Fruit fly (Drosophila melanogaster) whole organism, embryonic: ENCODE results near the gene Vps53.

Source experiments
- CG10959 ChIP-seq: fragments of 200-800 bp; sonication (Bioruptor generic); IDR thresholded peaks from 2 replicates; pipeline ENCODE4 v1.3.6; 2022; ENCODE audit warnings: missing biosample characterization, missing genetic modification characterization
- CG11504 ChIP-seq: fragments of 200-800 bp; sonication (Bioruptor generic); optimal IDR thresholded peaks from 3 replicates; lab custom pipeline; 2019; ENCODE audit warnings: missing biosample characterization, mild to moderate bottlenecking, missing genetic modification characterization, moderate library complexity
- CG12391 ChIP-seq: fragments of 200-800 bp; sonication (Bioruptor generic); optimal IDR thresholded peaks from 3 replicates; lab custom pipeline; 2018; ENCODE audit warnings: missing biosample characterization, mild to moderate bottlenecking, missing genetic modification characterization, moderate library complexity
- CG14050 ChIP-seq: fragments of 200-800 bp; sonication (Bioruptor generic); IDR thresholded peaks from 3 replicates; pipeline ENCODE4 v1.3.6; 2022; ENCODE audit warnings: missing biosample characterization, missing genetic modification characterization
- CG1529 ChIP-seq: fragments of 200-800 bp; sonication (Bioruptor generic); optimal IDR thresholded peaks from 3 replicates; lab custom pipeline; 2018; ENCODE audit warnings: missing biosample characterization, missing genetic modification characterization
- CG15479 ChIP-seq: fragments of 200-800 bp; sonication (Bioruptor generic); optimal IDR thresholded peaks from 3 replicates; lab custom pipeline; 2019; ENCODE audit warnings: missing biosample characterization, mild to moderate bottlenecking, missing genetic modification characterization, moderate library complexity
- CG16813 ChIP-seq: fragments of 200-800 bp; sonication (Bioruptor generic); IDR thresholded peaks from 3 replicates; pipeline ENCODE4 v1.3.6; 2022; ENCODE audit warnings: missing biosample characterization, missing genetic modification characterization; ENCODE audit not compliant: partially characterized antibody
- CG2875 ChIP-seq: fragments of 200-800 bp; sonication (Bioruptor generic); optimal IDR thresholded peaks from 2 replicates; lab custom pipeline; 2017; ENCODE audit warnings: missing biosample characterization, mild to moderate bottlenecking, missing genetic modification characterization, missing genetic modification reagents
- CG34224 ChIP-seq: fragments of 200-800 bp; sonication (Bioruptor generic); IDR thresholded peaks from 3 replicates; pipeline ENCODE4 v1.3.6; 2022; ENCODE audit warnings: missing biosample characterization, missing genetic modification characterization; ENCODE audit not compliant: partially characterized antibody
- CG6813 ChIP-seq: fragments of 200-800 bp; sonication (Bioruptor generic); optimal IDR thresholded peaks from 2 replicates; lab custom pipeline; 2017; ENCODE audit warnings: missing biosample characterization, missing genetic modification characterization, mild to moderate bottlenecking, moderate library complexity, missing genetic modification reagents
- Chrac-16 ChIP-seq: fragments of 200-800 bp; sonication (Bioruptor generic); optimal IDR thresholded peaks from 3 replicates; lab custom pipeline; 2016; ENCODE audit warnings: missing biosample characterization, missing genetic modification characterization
- D ChIP-seq, 2 experiments: fragments of 200-800 bp in 1 of 2; fragments of >200 bp in 1 of 2; sonication (Bioruptor generic) in 1 of 2; optimal IDR thresholded peaks; 2 replicates in 1 of 2; 3 replicates in 1 of 2; lab custom pipeline; 2017; ENCODE audit warnings: mild to moderate bottlenecking in 1 of 2, missing biosample characterization in 1 of 2, missing genetic modification characterization in 1 of 2, missing genetic modification reagents in 1 of 2
- D19A ChIP-seq: fragments of 200-800 bp; optimal IDR thresholded peaks from 3 replicates; lab custom pipeline; 2019; ENCODE audit warnings: missing biosample characterization, mild to moderate bottlenecking, missing genetic modification characterization, moderate library complexity
- E2f2 ChIP-seq: fragments of 200-800 bp; sonication (Bioruptor generic); IDR thresholded peaks from 2 replicates; pipeline ENCODE4 v1.3.6; 2022; ENCODE audit warnings: missing biosample characterization, missing genetic modification characterization
- Fer2 ChIP-seq: fragments of 200-800 bp; sonication (Bioruptor generic); optimal IDR thresholded peaks from 2 replicates; lab custom pipeline; 2018; ENCODE audit warnings: missing biosample characterization, mild to moderate bottlenecking, missing genetic modification characterization, moderate library complexity
- Kr ChIP-seq: fragments of 200-800 bp; sonication (Bioruptor generic); optimal IDR thresholded peaks from 2 replicates; lab custom pipeline; 2017; ENCODE audit warnings: missing biosample characterization, mild to moderate bottlenecking, missing genetic modification characterization
- MESR4 ChIP-seq: fragments of 200-800 bp; sonication (Bioruptor generic); optimal IDR thresholded peaks from 2 replicates; lab custom pipeline; 2018; ENCODE audit warnings: missing biosample characterization, mild to moderate bottlenecking, missing genetic modification characterization, moderate library complexity
- Med ChIP-seq: fragments of 200-800 bp; sonication (Bioruptor generic); peaks from one replicate; lab custom pipeline; 2016; ENCODE audit warnings: missing biosample characterization, missing genetic modification characterization, mild to moderate bottlenecking, inconsistent platforms, moderate library complexity
- Mrtf ChIP-seq: fragments of 200-800 bp; sonication (Bioruptor generic); IDR thresholded peaks from 3 replicates; pipeline ENCODE4 v1.3.6; 2022; ENCODE audit warnings: missing biosample characterization, missing genetic modification characterization
- Optix ChIP-seq: fragments of 200-800 bp; sonication (Bioruptor generic); IDR thresholded peaks from 3 replicates; pipeline ENCODE4 v1.3.6; 2022; ENCODE audit warnings: missing biosample characterization, missing genetic modification characterization
- Ravus ChIP-seq: fragments of 200-800 bp; sonication (Bioruptor generic); IDR thresholded peaks from 2 replicates; pipeline ENCODE4 v1.3.6; 2022; ENCODE audit warnings: missing biosample characterization, missing genetic modification characterization
- Six4 ChIP-seq: fragments of 200-800 bp; sonication (Bioruptor generic); optimal IDR thresholded peaks from 2 replicates; lab custom pipeline; 2016; ENCODE audit warnings: missing biosample characterization, missing genetic modification characterization
- ac ChIP-seq: fragments of 200-800 bp; sonication (Bioruptor generic); optimal IDR thresholded peaks from 3 replicates; lab custom pipeline; 2017; ENCODE audit warnings: missing biosample characterization, mild to moderate bottlenecking, missing genetic modification characterization
- amos ChIP-seq: fragments of 200-800 bp; sonication (Bioruptor generic); IDR thresholded peaks from 2 replicates; pipeline ENCODE4 v1.3.6; 2022; ENCODE audit warnings: missing biosample characterization, missing genetic modification characterization; ENCODE audit not compliant: partially characterized antibody
- bcd ChIP-seq: fragments of 200-800 bp; sonication (Bioruptor generic); optimal IDR thresholded peaks from 2 replicates; lab custom pipeline; 2017; ENCODE audit warnings: missing biosample characterization, mild to moderate bottlenecking, missing genetic modification characterization
- bsh ChIP-seq, 2 experiments: fragments of 200-800 bp; sonication (Bioruptor generic); optimal IDR thresholded peaks; 2 replicates each; lab custom pipeline; 2017 to 2018; ENCODE audit warnings: mild to moderate bottlenecking in 2 of 2, missing biosample characterization in 2 of 2, missing genetic modification characterization in 2 of 2, moderate library complexity in 1 of 2
- cad ChIP-seq: fragments of >200 bp; optimal IDR thresholded peaks from 2 replicates; lab custom pipeline; 2017; ENCODE audit warnings: missing biosample characterization, missing genetic modification characterization
- da ChIP-seq: fragments of 200-800 bp; sonication (Bioruptor generic); optimal IDR thresholded peaks from 2 replicates; lab custom pipeline; 2016; ENCODE audit warnings: missing biosample characterization, missing genetic modification characterization
- dimm ChIP-seq: fragments of 200-800 bp; sonication (Bioruptor generic); IDR thresholded peaks from 2 replicates; pipeline ENCODE4 v1.3.6; 2022; ENCODE audit warnings: missing biosample characterization, missing genetic modification characterization
- ems ChIP-seq: fragments of 200-800 bp; sonication (Bioruptor generic); optimal IDR thresholded peaks from 3 replicates; lab custom pipeline; 2016; ENCODE audit warnings: missing biosample characterization, missing genetic modification characterization
- ewg ChIP-seq: fragments of 200-800 bp; sonication (Bioruptor generic); optimal IDR thresholded peaks from 3 replicates; lab custom pipeline; 2017; ENCODE audit warnings: mild to moderate bottlenecking, missing biosample characterization, missing genetic modification reagents, missing genetic modification characterization
- fd96Cb ChIP-seq: fragments of 200-800 bp; sonication (Bioruptor generic); optimal IDR thresholded peaks from 2 replicates; lab custom pipeline; 2018; ENCODE audit warnings: missing biosample characterization, mild to moderate bottlenecking, missing genetic modification characterization, moderate library complexity
- ftz-f1 ChIP-seq: fragments of 200-800 bp; sonication (Bioruptor generic); optimal IDR thresholded peaks from 2 replicates; lab custom pipeline; 2016; ENCODE audit warnings: missing biosample characterization, missing genetic modification characterization
- gt ChIP-seq: fragments of 200-800 bp; sonication (Bioruptor generic); IDR thresholded peaks from 2 replicates; pipeline ENCODE4 v1.3.6; 2022; ENCODE audit warnings: missing biosample characterization, missing genetic modification characterization
- kni ChIP-seq: fragments of 200-800 bp; sonication (Bioruptor generic); optimal IDR thresholded peaks from 3 replicates; lab custom pipeline; 2017; ENCODE audit warnings: mild to moderate bottlenecking, missing biosample characterization, missing genetic modification reagents, missing genetic modification characterization
- knrl ChIP-seq: fragments of 200-800 bp; sonication (Bioruptor generic); IDR thresholded peaks from 3 replicates; pipeline ENCODE4 v1.3.6; 2022; ENCODE audit warnings: missing biosample characterization, missing genetic modification characterization; ENCODE audit not compliant: partially characterized antibody
- p53 ChIP-seq: fragments of 200-800 bp; sonication (Bioruptor generic); optimal IDR thresholded peaks from 2 replicates; lab custom pipeline; 2016; ENCODE audit warnings: missing biosample characterization, missing genetic modification characterization
- pan ChIP-seq, 4 experiments: fragments of >200 bp in 3 of 4; fragments of 200-800 bp in 1 of 4; sonication (Bioruptor generic) in 1 of 4; optimal IDR thresholded peaks in 3 of 4; IDR thresholded peaks in 1 of 4; 2 replicates each; pipeline versions ENCODE4 v1.3.6 to Lab custom; 2017 to 2022; ENCODE audit warnings: missing biosample characterization in 2 of 4, missing genetic modification characterization in 2 of 4, mixed read lengths in 1 of 4
- peb ChIP-seq: fragments of 200-800 bp; sonication (Bioruptor generic); IDR thresholded peaks from 2 replicates; pipeline ENCODE4 v1.3.6; 2022; ENCODE audit warnings: missing biosample characterization, missing genetic modification characterization
- pros ChIP-seq: fragments of 200-800 bp; sonication (Bioruptor generic); optimal IDR thresholded peaks from 3 replicates; lab custom pipeline; 2019; ENCODE audit warnings: missing biosample characterization, mild to moderate bottlenecking, missing genetic modification characterization, moderate library complexity
- salm ChIP-seq: fragments of 200-800 bp; sonication (Bioruptor generic); optimal IDR thresholded peaks from 2 replicates; lab custom pipeline; 2018; ENCODE audit warnings: missing biosample characterization, mild to moderate bottlenecking, missing genetic modification characterization
- sisA ChIP-seq: fragments of 200-800 bp; sonication (Bioruptor generic); IDR thresholded peaks from 2 replicates; pipeline ENCODE4 v1.3.6; 2022; ENCODE audit warnings: missing biosample characterization, missing genetic modification characterization
- tll ChIP-seq, 2 experiments: fragments of 200-800 bp in 1 of 2; fragments of >200 bp in 1 of 2; sonication (Bioruptor generic) in 1 of 2; optimal IDR thresholded peaks; 2 replicates each; lab custom pipeline; 2017 to 2019; ENCODE audit warnings: missing biosample characterization in 2 of 2, missing genetic modification characterization in 2 of 2, mild to moderate bottlenecking in 1 of 2, moderate library complexity in 1 of 2
- twi ChIP-seq: fragments of 200-800 bp; optimal IDR thresholded peaks from 2 replicates; lab custom pipeline; 2019; ENCODE audit warnings: missing biosample characterization, mild to moderate bottlenecking, missing genetic modification characterization, moderate library complexity
- zen ChIP-seq: fragments of 200-800 bp; sonication (Bioruptor generic); optimal IDR thresholded peaks from 3 replicates; lab custom pipeline; 2018; ENCODE audit warnings: missing biosample characterization, mild to moderate bottlenecking, missing genetic modification characterization, moderate library complexity
- zfh2 ChIP-seq: fragments of 200-800 bp; sonication (Bioruptor generic); optimal IDR thresholded peaks from 2 replicates; lab custom pipeline; 2016; ENCODE audit warnings: missing biosample characterization, missing genetic modification characterization

The Vps53 gene

DNA sequence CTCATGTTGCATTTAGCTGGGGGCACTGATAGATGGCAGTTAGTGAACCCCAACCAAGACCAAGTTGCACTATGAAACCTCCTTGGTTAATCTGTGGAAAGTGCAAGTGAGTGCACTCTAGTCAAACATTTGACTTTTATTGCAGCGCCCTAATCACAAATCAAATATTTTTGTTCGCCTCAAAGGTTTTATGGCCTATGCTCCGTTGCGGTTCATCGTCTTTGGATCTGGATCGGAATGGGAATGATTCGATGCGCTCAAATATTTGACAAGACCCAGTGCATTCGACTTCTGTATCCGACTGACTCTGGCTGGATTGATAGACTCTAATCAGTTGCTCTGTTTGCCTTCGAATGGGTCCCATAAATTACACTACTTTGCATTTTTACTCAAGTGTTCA lies 20.9 kb downstream of the Vps53 start (continued):
- TF ChIP-seq Med = peak; percentile 5
- no peak for TF ChIP-seq amos (GFP tag; lab: Robert Waterston, UW)
- TF ChIP-seq MESR4 (GFP tag; lab: Kevin White, UChicago) = no peak
- peak; percentile 54 for TF ChIP-seq Kr (GFP tag; lab: Kevin White, UChicago)
- TF ChIP-seq knrl (GFP tag; lab: Robert Waterston, UW) = no peak
- TF ChIP-seq CG16813 = no peak
- peak; percentile 44 for TF ChIP-seq CG6813 (GFP tag; lab: Kevin White, UChicago)
- TF ChIP-seq CG10959 (GFP tag; lab: Robert Waterston, UW) = no peak
- TF ChIP-seq Mrtf (GFP tag; lab: Robert Waterston, UW) = no peak
- no peak for TF ChIP-seq ewg (GFP tag; lab: Kevin White, UChicago)
- peak; percentile 37 for TF ChIP-seq D19A (tag; lab: Kevin White, UChicago)
- TF ChIP-seq dimm (GFP tag; lab: Robert Waterston, UW) = no peak
- no peak for TF ChIP-seq gt (GFP tag; lab: Robert Waterston, UW)
- no peak for TF ChIP-seq bsh (GFP tag; optimal IDR thresholded peaks at IDR 0.05; lab: Kevin White, UChicago)
- no peak for TF ChIP-seq Fer2 (tag; lab: Kevin White, UChicago)
- TF ChIP-seq fd96Cb = no peak

DNA sequence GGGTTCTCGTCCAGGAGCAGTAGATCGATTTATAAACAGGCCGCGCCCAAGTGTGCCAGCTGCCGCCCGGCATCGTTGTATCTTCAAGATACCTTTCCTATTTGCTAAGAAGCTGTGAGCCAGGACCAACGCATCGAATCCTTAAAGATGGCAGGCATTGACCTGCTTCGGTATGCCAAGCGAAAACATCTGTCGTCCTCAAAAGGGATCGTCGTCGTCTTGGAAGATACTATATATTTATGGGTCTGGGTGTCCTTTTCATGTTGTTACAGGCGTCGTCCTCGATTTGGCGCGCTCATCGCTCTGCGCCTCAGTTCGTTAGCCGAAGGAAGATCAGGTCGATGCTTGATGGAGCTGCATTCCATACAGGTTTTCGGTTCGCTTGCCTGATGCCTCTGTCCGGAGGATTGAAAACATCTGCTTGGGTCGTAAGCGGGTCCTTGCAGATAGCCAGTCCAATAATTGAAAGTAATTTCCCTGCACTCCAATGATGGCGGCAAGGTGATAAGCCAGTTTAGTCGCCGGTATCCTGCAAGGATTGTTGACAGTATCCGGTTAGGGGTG lies 22.1 kb downstream of the Vps53 start:
- no peak for TF ChIP-seq salm
- no peak for TF ChIP-seq peb (GFP tag; lab: Robert Waterston, UW)
- peak; percentile 4 for TF ChIP-seq kni
- no peak for TF ChIP-seq sisA (GFP tag; lab: Robert Waterston, UW)
- TF ChIP-seq ems (GFP tag; lab: Kevin White, UChicago) = no peak
- TF ChIP-seq CG2875 (GFP tag; lab: Kevin White, UChicago) = no peak
- TF ChIP-seq pan (optimal IDR thresholded peaks at IDR 0.05; lab: Kevin White, UChicago) = no peak
- TF ChIP-seq pan (GFP tag; optimal IDR thresholded peaks at IDR 0.05 in 1 of 2, IDR thresholded peaks at IDR 0.05 in 1 of 2) = no peak
- no peak for TF ChIP-seq zfh2 (GFP tag; lab: Kevin White, UChicago)
- peak; percentile 47 for TF ChIP-seq Kr (GFP tag; lab: Kevin White, UChicago)
- TF ChIP-seq CG12391 = no peak
- TF ChIP-seq ac = peak; percentile 91
- TF ChIP-seq pros (GFP tag; lab: Kevin White, UChicago) = peak; percentile 98
- TF ChIP-seq CG14050 = no peak
- peak in 1 of 2 experiments; percentile 48 for TF ChIP-seq tll (GFP tag; optimal IDR thresholded peaks at IDR 0.05; lab: Kevin White, UChicago)
- peak; percentile 4 for TF ChIP-seq p53 (GFP tag; lab: Kevin White, UChicago)
- TF ChIP-seq CG15479 (GFP tag; lab: Kevin White, UChicago) = peak; percentile 45
- no peak for TF ChIP-seq E2f2
- TF ChIP-seq CG11504 (tag; lab: Kevin White, UChicago) = no peak
- TF ChIP-seq zen (tag; lab: Kevin White, UChicago) = peak; percentile 8
- no peak for TF ChIP-seq CG1529 (GFP tag; lab: Kevin White, UChicago)
- no peak for TF ChIP-seq Ravus
- peak; percentile 37 for TF ChIP-seq D (optimal IDR thresholded peaks at IDR 0.05; lab: Kevin White, UChicago)
- no peak for TF ChIP-seq D (GFP tag; optimal IDR thresholded peaks at IDR 0.05; lab: Kevin White, UChicago)
- TF ChIP-seq Optix = 0 out of 3 replicates have a peak, but pooled peaks have one; percentile 17
- TF ChIP-seq Chrac-16 (GFP tag; lab: Kevin White, UChicago) = no peak
- TF ChIP-seq ftz-f1 (GFP tag; lab: Kevin White, UChicago) = no peak
- no peak for TF ChIP-seq bcd (GFP tag; lab: Kevin White, UChicago)
- TF ChIP-seq CG34224 (GFP tag; lab: Robert Waterston, UW) = no peak
- TF ChIP-seq twi = peak; percentile 97
- peak; percentile 21 for TF ChIP-seq da (GFP tag; lab: Kevin White, UChicago)
- TF ChIP-seq Six4 (GFP tag; lab: Kevin White, UChicago) = peak; percentile 22
- TF ChIP-seq cad (GFP tag; lab: Kevin White, UChicago) = peak; percentile 69
